Worm (Caenorhabditis elegans): ENCODE data around the gene rga-8.

Gene rga-8

ce11 chrX:5276772-5277171 is 2.8 kb downstream of the rga-8 start:
- TF ChIP-seq elt-3 (tag; optimal IDR thresholded peaks at IDR 0.05): peak in 1 of 6 experiments; percentile 11
- no peak for TF ChIP-seq lin-35 (GFP tag; optimal IDR thresholded peaks at IDR 0.05)
- no peak for TF ChIP-seq ceh-88 (GFP tag; IDR thresholded peaks at IDR 0.05)
- TF ChIP-seq blmp-1 (tag; optimal IDR thresholded peaks at IDR 0.05): peak; percentile 70

ce11 chrX:5275209-5275608 is 4.4 kb downstream of the rga-8 start, which contains the start of gene hst-6:
hst-6 (plus strand) TSS chrX:5275561.
- TF ChIP-seq jun-1 (tag; optimal IDR thresholded peaks at IDR 0.05) (peak; percentile 20), hpl-2 (GFP tag; optimal IDR thresholded peaks at IDR 0.05) (no peak), dsc-1 (tag; optimal IDR thresholded peaks at IDR 0.05) (peak; percentile 40), ceh-90 (tag; optimal IDR thresholded peaks at IDR 0.05) (no peak), skn-1 (tag; optimal IDR thresholded peaks at IDR 0.05) (peak; percentile 62), fkh-10 (GFP tag; optimal IDR thresholded peaks at IDR 0.05) (no peak), lir-3 (tag; optimal IDR thresholded peaks at IDR 0.05; ENCODE audit: poor library complexity) (no peak), alr-1 (tag; optimal IDR thresholded peaks at IDR 0.05; ENCODE audit: borderline replicate concordance) (no peak), nhr-47 (tag; optimal IDR thresholded peaks at IDR 0.05) (peak; percentile 65), xbp-1 (tag; optimal IDR thresholded peaks at IDR 0.05) (peak; percentile 65), C16A3.4 (tag; optimal IDR thresholded peaks at IDR 0.05) (peak; percentile 74), fos-1 (tag; optimal IDR thresholded peaks at IDR 0.05) (peak; percentile 28), nhr-71 (tag; optimal IDR thresholded peaks at IDR 0.05) (peak; percentile 67), mab-9 (GFP tag; IDR thresholded peaks at IDR 0.05) (no peak), nhr-90 (tag; optimal IDR thresholded peaks at IDR 0.05; ENCODE audit: poor library complexity) (peak; percentile 49), nhr-84 (tag; optimal IDR thresholded peaks at IDR 0.05) (no peak), lin-15B (tag; optimal IDR thresholded peaks at IDR 0.05) (peak; percentile 33), unc-86 (tag; optimal IDR thresholded peaks at IDR 0.05) (peak; percentile 47), lin-39 (tag; optimal IDR thresholded peaks at IDR 0.05) (no peak), snpc-4 (tag; optimal IDR thresholded peaks at IDR 0.05) (peak; percentile 37), zag-1 (tag; optimal IDR thresholded peaks at IDR 0.05) (no peak), sptf-1 (tag; optimal IDR thresholded peaks at IDR 0.05) (no peak), elt-2 (tag; optimal IDR thresholded peaks at IDR 0.05) (no peak), nhr-76 (tag; optimal IDR thresholded peaks at IDR 0.05) (no peak), isw-1 (GFP tag; IDR thresholded peaks at IDR 0.05) (no peak), dpl-1 (GFP tag; optimal IDR thresholded peaks at IDR 0.05) (peak in 2 of 3 experiments; percentile 16 to 35), F16B12.6 (tag; optimal IDR thresholded peaks at IDR 0.05) (peak; percentile 8), egl-13 (tag; optimal IDR thresholded peaks at IDR 0.05) (peak; percentile 43), ama-1 (optimal IDR thresholded peaks at IDR 0.05) (no peak), C34B4.2 (tag; optimal IDR thresholded peaks at IDR 0.05) (no peak), ceh-82 (tag; optimal IDR thresholded peaks at IDR 0.05) (peak; percentile 22 to 72 (median 33)), mdl-1 (tag; optimal IDR thresholded peaks at IDR 0.05) (no peak), nhr-85 (tag) (peak; percentile 51), lin-35 (GFP tag; optimal IDR thresholded peaks at IDR 0.05) (peak; percentile 38 to 58), pqm-1 (tag; optimal IDR thresholded peaks at IDR 0.05) (no peak), pag-3 (tag; optimal IDR thresholded peaks at IDR 0.05; ENCODE audit: borderline replicate concordance, insufficient read depth) (no peak), mef-2 (tag; optimal IDR thresholded peaks at IDR 0.05) (no peak), nhr-19 (GFP tag; conservative IDR thresholded peaks at IDR 0.05) (peak; percentile 37), nhr-20 (tag; optimal IDR thresholded peaks at IDR 0.05) (peak; percentile 67), snu-23 (GFP tag; optimal IDR thresholded peaks at IDR 0.05) (peak; percentile 69), pax-3 (tag; optimal IDR thresholded peaks at IDR 0.05) (no peak), efl-1 (optimal IDR thresholded peaks at IDR 0.05) (peak; percentile 28 to 43), efl-1 (GFP tag; optimal IDR thresholded peaks at IDR 0.05 in 1 of 2) (peak; percentile 22 to 82), hlh-4 (tag; optimal IDR thresholded peaks at IDR 0.05) (no peak), lin-14 (GFP tag; optimal IDR thresholded peaks at IDR 0.05) (peak; percentile 92), tlp-1 (tag; optimal IDR thresholded peaks at IDR 0.05) (no peak), fkh-4 (tag; optimal IDR thresholded peaks at IDR 0.05; ENCODE audit: borderline replicate concordance) (no peak), nhr-11 (tag; optimal IDR thresholded peaks at IDR 0.05) (no peak), swsn-7 (tag; optimal IDR thresholded peaks at IDR 0.05) (peak; percentile 57)
